Fruit fly (Drosophila melanogaster) whole organism, embryonic: ENCODE data around the gene CG6126.

Source experiments
- Abd-B ChIP-seq: fragments of 200-800 bp; sonication (Bioruptor generic); optimal IDR thresholded peaks from 2 replicates; lab custom pipeline; 2018; ENCODE audit warnings: missing biosample characterization, mild to moderate bottlenecking, missing genetic modification characterization, moderate library complexity
- Antp ChIP-seq: fragments of 200-800 bp; sonication (Bioruptor generic); optimal IDR thresholded peaks from 3 replicates; lab custom pipeline; 2016; ENCODE audit warnings: missing biosample characterization, missing genetic modification characterization
- CG11504 ChIP-seq: fragments of 200-800 bp; sonication (Bioruptor generic); optimal IDR thresholded peaks from 3 replicates; lab custom pipeline; 2019; ENCODE audit warnings: missing biosample characterization, mild to moderate bottlenecking, missing genetic modification characterization, moderate library complexity
- CG12236 ChIP-seq: fragments of 200-800 bp; sonication (Bioruptor generic); optimal IDR thresholded peaks from 2 replicates; lab custom pipeline; 2016; ENCODE audit warnings: missing biosample characterization, missing genetic modification characterization
- CG13424 ChIP-seq: fragments of 200-800 bp; sonication (Bioruptor generic); optimal IDR thresholded peaks from 2 replicates; lab custom pipeline; 2019; ENCODE audit warnings: missing biosample characterization, mild to moderate bottlenecking, missing genetic modification characterization, moderate library complexity
- CG14965 ChIP-seq: fragments of 200-800 bp; sonication (Bioruptor generic); optimal IDR thresholded peaks from 2 replicates; lab custom pipeline; 2016; ENCODE audit warnings: missing biosample characterization, missing genetic modification characterization, borderline replicate concordance
- CG16779 ChIP-seq: fragments of 200-800 bp; sonication (Bioruptor generic); IDR thresholded peaks from 2 replicates; pipeline ENCODE4 v1.3.6; 2022; ENCODE audit warnings: missing biosample characterization, missing genetic modification characterization
- CG17361 ChIP-seq: fragments of 200-800 bp; sonication (Bioruptor generic); IDR thresholded peaks from 3 replicates; pipeline ENCODE4 v1.3.6; 2022; ENCODE audit warnings: missing biosample characterization, missing genetic modification characterization
- CG18011 ChIP-seq: fragments of 200-800 bp; sonication (Bioruptor generic); optimal IDR thresholded peaks from 2 replicates; lab custom pipeline; 2017; ENCODE audit warnings: missing biosample characterization, missing genetic modification characterization, mild to moderate bottlenecking, moderate library complexity, missing genotype
- CG2129 ChIP-seq: fragments of 200-800 bp; sonication (Bioruptor generic); IDR thresholded peaks from 2 replicates; pipeline ENCODE4 v1.3.6; 2022; ENCODE audit warnings: missing biosample characterization, missing genetic modification characterization; ENCODE audit not compliant: partially characterized antibody
- CG3163 ChIP-seq: fragments of 200-800 bp; sonication (Bioruptor generic); optimal IDR thresholded peaks from 3 replicates; lab custom pipeline; 2016; ENCODE audit warnings: missing biosample characterization, missing genetic modification characterization
- CG3847 ChIP-seq: fragments of 200-800 bp; sonication (Bioruptor generic); IDR thresholded peaks from 2 replicates; pipeline ENCODE4 v1.3.6; 2022; ENCODE audit warnings: missing biosample characterization, missing genetic modification characterization
- CG43689 ChIP-seq: fragments of 200-800 bp; sonication (Bioruptor generic); IDR thresholded peaks from 2 replicates; pipeline ENCODE4 v1.3.6; 2022; ENCODE audit warnings: missing biosample characterization, missing genetic modification characterization
- CG4404 ChIP-seq: fragments of 200-800 bp; sonication (Bioruptor generic); IDR thresholded peaks from 2 replicates; pipeline ENCODE4 v1.3.6; 2022; ENCODE audit warnings: missing biosample characterization, missing genetic modification characterization
- CG4707 ChIP-seq: fragments of 200-800 bp; sonication (Bioruptor generic); optimal IDR thresholded peaks from 2 replicates; lab custom pipeline; 2018; ENCODE audit warnings: missing biosample characterization, mild to moderate bottlenecking, missing genetic modification characterization, moderate library complexity
- CG6175 ChIP-seq: fragments of 200-800 bp; sonication (Bioruptor generic); IDR thresholded peaks from 3 replicates; pipeline ENCODE4 v1.3.6; 2022; ENCODE audit warnings: missing biosample characterization, missing genetic modification characterization
- CG7745 ChIP-seq: fragments of 200-800 bp; sonication (Bioruptor generic); optimal IDR thresholded peaks from 2 replicates; lab custom pipeline; 2018; ENCODE audit warnings: missing biosample characterization, mild to moderate bottlenecking, missing genetic modification characterization, moderate library complexity
- CG8359 ChIP-seq: fragments of 200-800 bp; sonication (Bioruptor generic); optimal IDR thresholded peaks from 2 replicates; lab custom pipeline; 2017; ENCODE audit warnings: missing biosample characterization, mild to moderate bottlenecking, missing genetic modification characterization, borderline replicate concordance
- CG8765 ChIP-seq: fragments of 200-800 bp; sonication (Bioruptor generic); IDR thresholded peaks from 2 replicates; pipeline ENCODE4 v1.3.6; 2022; ENCODE audit warnings: missing biosample characterization, missing genetic modification characterization
- CG9215 ChIP-seq: fragments of 200-800 bp; sonication (Bioruptor generic); IDR thresholded peaks from 2 replicates; pipeline ENCODE4 v1.3.6; 2022; ENCODE audit warnings: missing biosample characterization, missing genetic modification characterization
- CG9437 ChIP-seq: fragments of 200-800 bp; sonication (Bioruptor generic); optimal IDR thresholded peaks from 2 replicates; lab custom pipeline; 2018; ENCODE audit warnings: missing biosample characterization, mild to moderate bottlenecking, missing genetic modification characterization
- CG9609 ChIP-seq: fragments of 200-800 bp; sonication (Bioruptor generic); optimal IDR thresholded peaks from 3 replicates; lab custom pipeline; 2016; ENCODE audit warnings: missing biosample characterization, missing genetic modification characterization
- D19B ChIP-seq: fragments of 200-800 bp; sonication (Bioruptor generic); optimal IDR thresholded peaks from 2 replicates; lab custom pipeline; 2017; ENCODE audit warnings: missing biosample characterization, mild to moderate bottlenecking, missing genetic modification characterization
- Drgx ChIP-seq: fragments of 200-800 bp; sonication (Bioruptor generic); IDR thresholded peaks from 2 replicates; pipeline ENCODE4 v1.3.6; 2022; ENCODE audit warnings: missing biosample characterization, missing genetic modification characterization
- Ets97D ChIP-seq: fragments of 200-800 bp; sonication (Bioruptor generic); optimal IDR thresholded peaks from 3 replicates; lab custom pipeline; 2016; ENCODE audit warnings: missing biosample characterization, missing genetic modification characterization
- Hr78 ChIP-seq, 2 experiments: fragments of 200-800 bp in 1 of 2; fragments of >200 bp in 1 of 2; sonication (Bioruptor generic) in 1 of 2; optimal IDR thresholded peaks; 2 replicates each; lab custom pipeline; 2017 to 2019; ENCODE audit warnings: missing biosample characterization in 2 of 2, missing genetic modification characterization in 2 of 2, mild to moderate bottlenecking in 1 of 2, moderate library complexity in 1 of 2
- MBD-R2 ChIP-seq: fragments of 200-800 bp; sonication (Bioruptor generic); IDR thresholded peaks from 2 replicates; pipeline ENCODE4 v1.3.6; 2022; ENCODE audit warnings: missing biosample characterization, missing genetic modification characterization
- Mes4 ChIP-seq: fragments of 200-800 bp; sonication (Bioruptor generic); optimal IDR thresholded peaks from 2 replicates; lab custom pipeline; 2016; ENCODE audit warnings: missing biosample characterization, missing genetic modification characterization
- NfI ChIP-seq: fragments of 200-800 bp; sonication (Bioruptor generic); optimal IDR thresholded peaks from 3 replicates; lab custom pipeline; 2018; ENCODE audit warnings: missing biosample characterization, mild to moderate bottlenecking, missing genetic modification characterization, moderate library complexity
- Optix ChIP-seq: fragments of 200-800 bp; sonication (Bioruptor generic); IDR thresholded peaks from 3 replicates; pipeline ENCODE4 v1.3.6; 2022; ENCODE audit warnings: missing biosample characterization, missing genetic modification characterization
- Xbp1 ChIP-seq: fragments of 200-800 bp; sonication (Bioruptor generic); optimal IDR thresholded peaks from 3 replicates; lab custom pipeline; 2016; ENCODE audit warnings: missing biosample characterization, mild to moderate bottlenecking, missing genetic modification characterization
- YL-1 ChIP-seq: fragments of 200-800 bp; sonication (Bioruptor generic); optimal IDR thresholded peaks from 3 replicates; lab custom pipeline; 2017; ENCODE audit warnings: missing biosample characterization, mild to moderate bottlenecking, missing genetic modification characterization
- ase ChIP-seq: fragments of 200-800 bp; sonication (Bioruptor generic); IDR thresholded peaks from 3 replicates; pipeline ENCODE4 v1.3.6; 2022; ENCODE audit warnings: missing biosample characterization, missing genetic modification characterization
- bsh ChIP-seq, 2 experiments: fragments of 200-800 bp; sonication (Bioruptor generic); optimal IDR thresholded peaks; 2 replicates each; lab custom pipeline; 2017 to 2018; ENCODE audit warnings: mild to moderate bottlenecking in 2 of 2, missing biosample characterization in 2 of 2, missing genetic modification characterization in 2 of 2, moderate library complexity in 1 of 2
- cas ChIP-seq: fragments of 200-800 bp; sonication (Bioruptor generic); IDR thresholded peaks from 2 replicates; pipeline ENCODE4 v1.3.6; 2022; ENCODE audit warnings: missing biosample characterization, missing genetic modification characterization
- ci ChIP-seq: fragments of 200-800 bp; sonication (Bioruptor generic); IDR thresholded peaks from 3 replicates; pipeline ENCODE4 v1.3.6; 2022; ENCODE audit warnings: missing biosample characterization, missing genetic modification characterization
- dmrt11E ChIP-seq: fragments of 200-800 bp; sonication (Bioruptor generic); optimal IDR thresholded peaks from 3 replicates; lab custom pipeline; 2018; ENCODE audit warnings: missing biosample characterization, mild to moderate bottlenecking, missing genetic modification characterization, moderate library complexity
- ewg ChIP-seq: fragments of 200-800 bp; sonication (Bioruptor generic); optimal IDR thresholded peaks from 3 replicates; lab custom pipeline; 2017; ENCODE audit warnings: mild to moderate bottlenecking, missing biosample characterization, missing genetic modification reagents, missing genetic modification characterization
- fru ChIP-seq: fragments of >200 bp; optimal IDR thresholded peaks from 2 replicates; lab custom pipeline; 2017
- grn ChIP-seq: fragments of 200-800 bp; sonication (Bioruptor generic); optimal IDR thresholded peaks from 3 replicates; lab custom pipeline; 2017; ENCODE audit warnings: missing biosample characterization, missing genetic modification characterization
- gt ChIP-seq: fragments of 200-800 bp; sonication (Bioruptor generic); IDR thresholded peaks from 2 replicates; pipeline ENCODE4 v1.3.6; 2022; ENCODE audit warnings: missing biosample characterization, missing genetic modification characterization
- hth ChIP-seq: fragments of >200 bp; optimal IDR thresholded peaks from 2 replicates; lab custom pipeline; 2017; ENCODE audit warnings: inconsistent platforms
- inv ChIP-seq: fragments of 200-800 bp; sonication (Bioruptor generic); IDR thresholded peaks from 2 replicates; pipeline ENCODE4 v1.3.6; 2022; ENCODE audit warnings: missing biosample characterization, missing genetic modification characterization; ENCODE audit not compliant: partially characterized antibody
- knrl ChIP-seq: fragments of 200-800 bp; sonication (Bioruptor generic); IDR thresholded peaks from 3 replicates; pipeline ENCODE4 v1.3.6; 2022; ENCODE audit warnings: missing biosample characterization, missing genetic modification characterization; ENCODE audit not compliant: partially characterized antibody
- otp ChIP-seq: fragments of 200-800 bp; sonication (Bioruptor generic); IDR thresholded peaks from 3 replicates; pipeline ENCODE4, ENCODE4 v1.3.6; 2022; ENCODE audit warnings: missing biosample characterization, missing genetic modification characterization
- peb ChIP-seq: fragments of 200-800 bp; sonication (Bioruptor generic); IDR thresholded peaks from 2 replicates; pipeline ENCODE4 v1.3.6; 2022; ENCODE audit warnings: missing biosample characterization, missing genetic modification characterization
- prd ChIP-seq, 3 experiments: fragments of >200 bp in 2 of 3; fragments of 200-800 bp in 1 of 3; sonication (Bioruptor generic) in 1 of 3; optimal IDR thresholded peaks in 2 of 3; IDR thresholded peaks in 1 of 3; 2 replicates in 2 of 3; 3 replicates in 1 of 3; pipeline versions ENCODE4 v1.3.6 to Lab custom; 2017 to 2022; ENCODE audit warnings: missing biosample characterization in 1 of 3, missing genetic modification characterization in 1 of 3
- psq ChIP-seq: fragments of 200-800 bp; sonication (Bioruptor generic); optimal IDR thresholded peaks from 2 replicates; lab custom pipeline; 2017; ENCODE audit warnings: missing biosample characterization, missing genetic modification characterization
- sim ChIP-seq: fragments of 200-800 bp; sonication (Bioruptor generic); IDR thresholded peaks from 2 replicates; pipeline ENCODE4 v1.3.6; 2022; ENCODE audit warnings: missing biosample characterization, missing genetic modification characterization

Gene CG6126

DNA sequence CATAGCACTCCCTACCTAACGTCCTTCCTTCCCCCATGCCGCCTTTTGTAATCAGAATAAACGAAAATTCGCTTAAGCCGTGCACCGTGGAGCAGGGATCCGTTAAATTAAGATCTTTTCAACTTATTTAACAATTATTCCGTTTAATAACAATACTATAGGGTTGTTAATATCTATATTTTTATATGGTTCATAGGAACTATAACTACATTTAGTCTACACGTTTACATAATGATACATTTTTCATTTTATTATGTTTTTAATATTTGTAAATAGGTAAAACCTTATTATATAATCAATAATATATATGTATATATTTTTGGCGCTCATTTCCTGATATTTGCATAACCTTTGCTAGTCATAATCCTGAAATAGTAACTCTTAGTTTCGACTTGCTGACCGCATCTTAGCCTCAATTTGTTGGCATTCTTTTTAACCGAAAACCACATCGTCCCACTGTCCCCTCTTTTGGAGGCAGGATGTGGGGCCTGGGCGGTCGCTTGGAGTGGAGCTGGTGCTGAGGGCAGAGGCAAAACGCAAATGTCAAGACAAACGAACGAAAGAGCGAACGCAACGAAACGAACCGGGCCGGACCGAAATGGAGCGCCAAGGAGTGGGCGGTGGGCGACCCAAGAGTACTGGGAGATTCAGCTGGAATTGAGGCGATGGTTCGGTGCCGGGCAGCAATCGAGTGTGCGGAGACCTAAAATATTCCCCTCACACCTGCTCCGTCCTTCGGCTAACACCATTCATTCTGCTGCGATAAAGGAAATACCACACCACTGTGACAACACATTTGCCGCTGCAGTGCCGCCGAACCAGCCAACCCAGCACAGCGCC lies 7.1 kb upstream of the CG6126 start (continued):
- TF ChIP-seq YL-1 (GFP tag; lab: Kevin White, UChicago) (no peak), otp (GFP tag; lab: Robert Waterston, UW) (no peak), bsh (GFP tag; optimal IDR thresholded peaks at IDR 0.05; lab: Kevin White, UChicago) (peak in 1 of 2 experiments; percentile 78), peb (no peak), CG6175 (no peak), sim (GFP tag; lab: Robert Waterston, UW) (no peak), Ets97D (GFP tag; lab: Kevin White, UChicago) (no peak), inv (GFP tag; lab: Robert Waterston, UW) (no peak), D19B (peak; percentile 30), Abd-B (GFP tag; lab: Kevin White, UChicago) (no peak), CG3163 (GFP tag; lab: Kevin White, UChicago) (no peak), Mes4 (no peak), CG7745 (tag; lab: Kevin White, UChicago) (no peak), CG11504 (tag; lab: Kevin White, UChicago) (peak; percentile 71), CG9215 (peak; percentile 19; the same call in 1 of the 2 replicates), CG12236 (GFP tag; lab: Kevin White, UChicago) (no peak), ci (peak; percentile 68), Hr78 (GFP tag; optimal IDR thresholded peaks at IDR 0.05; lab: Kevin White, UChicago) (no peak), CG9437 (GFP tag; lab: Kevin White, UChicago) (peak; percentile 20), psq (GFP tag; lab: Kevin White, UChicago) (no peak), CG18011 (GFP tag; lab: Kevin White, UChicago) (no peak), CG8359 (GFP tag; lab: Kevin White, UChicago) (no peak), CG2129 (no peak), CG43689 (no peak), CG14965 (no peak), gt (GFP tag; lab: Robert Waterston, UW) (no peak), grn (GFP tag; lab: Kevin White, UChicago) (no peak), MBD-R2 (GFP tag; lab: Robert Waterston, UW) (no peak), ewg (GFP tag; lab: Kevin White, UChicago) (no peak), cas (GFP tag; lab: Robert Waterston, UW) (no peak), ase (GFP tag; lab: Robert Waterston, UW) (no peak), Drgx (peak; percentile 33; the same call in 1 of the 2 replicates), hth (lab: Kevin White, UChicago) (no peak), CG4404 (GFP tag; lab: Robert Waterston, UW) (no peak), fru (lab: Kevin White, UChicago) (no peak), Optix (GFP tag; lab: Robert Waterston, UW) (no peak), prd (optimal IDR thresholded peaks at IDR 0.05; lab: Kevin White, UChicago) (no peak), prd (GFP tag; IDR thresholded peaks at IDR 0.05; lab: Robert Waterston, UW) (no peak), CG8765 (GFP tag; lab: Robert Waterston, UW) (no peak), Antp (GFP tag; lab: Kevin White, UChicago) (no peak), CG3847 (GFP tag; lab: Robert Waterston, UW) (no peak; the same call in 1 of the 2 replicates), NfI (GFP tag; lab: Kevin White, UChicago) (peak; percentile 11), CG9609 (GFP tag; lab: Kevin White, UChicago) (no peak), CG4707 (GFP tag; lab: Kevin White, UChicago) (no peak), Xbp1 (peak; percentile 4), CG17361 (GFP tag; lab: Robert Waterston, UW) (peak; percentile 49; the same call in 1 of the 3 replicates), CG16779 (no peak), dmrt11E (tag; lab: Kevin White, UChicago) (no peak), CG13424 (tag; lab: Kevin White, UChicago) (peak; percentile 40), knrl (GFP tag; lab: Robert Waterston, UW) (no peak)
